Worm (Caenorhabditis elegans) whole organism, mixed stage, embryonic: ENCODE results near the gene tba-9.

Source experiments
- bed-3 ChIP-seq: fragments of 200-800 bp; sonication (Bioruptor generic); optimal IDR thresholded peaks from 3 replicates; lab custom pipeline; 2018; ENCODE audit warnings: mild to moderate bottlenecking, missing genetic modification characterization, moderate library complexity, missing compliant biosample characterization
- nhr-2 ChIP-seq: fragments of 150-350 bp; optimal IDR thresholded peaks from 2 replicates; lab custom pipeline; 2014; ENCODE audit warnings: missing biosample characterization, missing genetic modification characterization

- TF ChIP-seq nhr-2 (tag; lab: Kevin White, UChicago) = no peak
- no peak for TF ChIP-seq bed-3 (GFP tag; lab: Kevin White, UChicago)
These were observed 32.4 kb downstream of the tba-9 start for ce11 chrX:3284967-3285366.
